Worm (Caenorhabditis elegans) whole organism, early embryonic: ENCODE results near the gene srpa-68.

Experiments used
- F13C5.2 ChIP-seq: sonication (generic microtip); optimal IDR thresholded peaks from 2 replicates; lab custom pipeline; 2017; ENCODE audit warnings: mild to moderate bottlenecking, missing genetic modification characterization, inconsistent platforms, missing compliant biosample characterization
- ama-1 ChIP-seq: fragments of 150-350 bp; optimal IDR thresholded peaks from 2 replicates; lab custom pipeline; 2014
- ceh-13 ChIP-seq: fragments of 200-800 bp; sonication (Bioruptor generic); optimal IDR thresholded peaks from 2 replicates; lab custom pipeline; 2018; ENCODE audit warnings: mild to moderate bottlenecking, missing genetic modification characterization, missing compliant biosample characterization
- ets-7 ChIP-seq: sonication (generic microtip); optimal IDR thresholded peaks from 2 replicates; lab custom pipeline; 2016; ENCODE audit warnings: missing genotype, missing genetic modification characterization, missing compliant biosample characterization
- flt-1 ChIP-seq: fragments of 200-800 bp; sonication (Bioruptor generic); IDR thresholded peaks from 2 replicates; pipeline ENCODE4 v1.3.6; 2022; ENCODE audit warnings: missing genetic modification characterization, missing compliant biosample characterization
- hmg-4 ChIP-seq: fragments of 200-800 bp; sonication (Bioruptor generic); optimal IDR thresholded peaks from 2 replicates; lab custom pipeline; 2018; ENCODE audit warnings: mild to moderate bottlenecking, missing genetic modification characterization, missing compliant biosample characterization
- sea-1 ChIP-seq: fragments of 200-800 bp; sonication (Bioruptor generic); conservative IDR thresholded peaks from 2 replicates; pipeline ENCODE4 v1.3.6; 2022; ENCODE audit warnings: missing genetic modification characterization, missing compliant biosample characterization

ce11 chrV:12275714-12276113, 15.7 kb downstream of the srpa-68 start:
- TF ChIP-seq ama-1 (lab: Kevin White, UChicago): no peak
- no peak for TF ChIP-seq ets-7 (tag; lab: Kevin White, UChicago)
- TF ChIP-seq sea-1 (GFP tag; lab: Robert Waterston, UW): no peak
- TF ChIP-seq flt-1 (GFP tag; lab: Robert Waterston, UW): no peak
- TF ChIP-seq F13C5.2: no peak
- no peak for TF ChIP-seq hmg-4 (GFP tag; lab: Kevin White, UChicago)
- no peak for TF ChIP-seq ceh-13 (GFP tag; lab: Kevin White, UChicago)
